Fruit fly (Drosophila melanogaster) whole organism, wandering third instar larva: ENCODE measurements around the gene mbc.

Source experiments
- Abd-B ChIP-seq: fragments of >200 bp; optimal IDR thresholded peaks from 2 replicates; lab custom pipeline; 2017; ENCODE audit warnings: missing biosample characterization, missing genetic modification characterization
- CG32264 ChIP-seq: fragments of 200-800 bp; sonication (Bioruptor generic); optimal IDR thresholded peaks from 2 replicates; lab custom pipeline; 2016; ENCODE audit warnings: missing biosample characterization, missing genetic modification characterization
- Dfd ChIP-seq: fragments of >200 bp; optimal IDR thresholded peaks from 2 replicates; lab custom pipeline; 2017; ENCODE audit warnings: missing biosample characterization, missing genetic modification characterization
- Dif ChIP-seq: fragments of 200-275, 200-300 bp; sonication (Bioruptor generic); optimal IDR thresholded peaks from 2 replicates; lab custom pipeline; 2018; ENCODE audit warnings: missing biosample characterization, missing genetic modification characterization; ENCODE audit not compliant: partially characterized antibody
- GATAd ChIP-seq: sonication (Bioruptor generic); optimal IDR thresholded peaks from 2 replicates; lab custom pipeline; 2016; ENCODE audit warnings: missing biosample characterization, missing genetic modification characterization
- HLH106 ChIP-seq: fragments of 200-800 bp; optimal IDR thresholded peaks from 3 replicates; lab custom pipeline; 2019; ENCODE audit warnings: missing biosample characterization, mild to moderate bottlenecking, missing genetic modification characterization, moderate library complexity
- Hr78 ChIP-seq: fragments of >200 bp; optimal IDR thresholded peaks from 2 replicates; lab custom pipeline; 2017; ENCODE audit warnings: missing biosample characterization, missing genetic modification characterization
- Hr83 ChIP-seq: fragments of 200-300 bp; sonication (Bioruptor generic); optimal IDR thresholded peaks from 2 replicates; lab custom pipeline; 2016; ENCODE audit warnings: missing biosample characterization, mild to moderate bottlenecking, missing genetic modification characterization, moderate library complexity; ENCODE audit not compliant: poor library complexity, severe bottlenecking
- Jra ChIP-seq: sonication (Bioruptor generic); optimal IDR thresholded peaks from 2 replicates; lab custom pipeline; 2016; ENCODE audit warnings: missing biosample characterization, missing genetic modification characterization
- Mio ChIP-seq: sonication (Bioruptor generic); optimal IDR thresholded peaks from 2 replicates; lab custom pipeline; 2016; ENCODE audit warnings: missing biosample characterization, missing genetic modification characterization
- N ChIP-seq: fragments of >200 bp; optimal IDR thresholded peaks from 2 replicates; lab custom pipeline; 2018; ENCODE audit warnings: missing biosample characterization, missing external identifiers, missing genetic modification characterization
- OdsH ChIP-seq: fragments of 200-800 bp; sonication (Bioruptor generic); optimal IDR thresholded peaks from 2 replicates; lab custom pipeline; 2016; ENCODE audit warnings: missing biosample characterization, mild to moderate bottlenecking, missing genetic modification characterization
- Sp1 ChIP-seq: fragments of 200-800 bp; sonication (Bioruptor generic); optimal IDR thresholded peaks from 3 replicates; lab custom pipeline; 2019; ENCODE audit warnings: missing biosample characterization, mild to moderate bottlenecking, missing genetic modification characterization, moderate library complexity
- Vsx2 ChIP-seq: fragments of 200-300, 225-300 bp; sonication (Bioruptor generic); optimal IDR thresholded peaks from 2 replicates; lab custom pipeline; 2018; ENCODE audit warnings: missing biosample characterization, missing genetic modification characterization; ENCODE audit not compliant: partially characterized antibody
- br ChIP-seq: fragments of 200-800 bp; sonication (Bioruptor generic); optimal IDR thresholded peaks from 2 replicates; lab custom pipeline; 2016; ENCODE audit warnings: missing biosample characterization, missing genetic modification characterization
- brk ChIP-seq: fragments of 200-800 bp; sonication (Bioruptor generic); optimal IDR thresholded peaks from 2 replicates; lab custom pipeline; 2016; ENCODE audit warnings: missing biosample characterization, mild to moderate bottlenecking, missing genetic modification characterization
- dl ChIP-seq, 2 experiments: fragments of 175-275, 200-275 bp in 1 of 2; fragments of 200-275 bp in 1 of 2; sonication (Bioruptor generic); optimal IDR thresholded peaks; lab custom pipeline; 2018; ENCODE audit warnings: mild to moderate bottlenecking in 2 of 2, missing biosample characterization in 2 of 2, missing genetic modification characterization in 2 of 2, moderate library complexity in 2 of 2; ENCODE audit not compliant: partially characterized antibody in 2 of 2, insufficient read depth in 1 of 2
- dmrt93B ChIP-seq: fragments of 200-800 bp; sonication (Bioruptor generic); optimal IDR thresholded peaks from 2 replicates; lab custom pipeline; 2018; ENCODE audit warnings: missing biosample characterization, mild to moderate bottlenecking, missing genetic modification characterization
- dsf ChIP-seq: sonication (Bioruptor generic); optimal IDR thresholded peaks from 2 replicates; lab custom pipeline; 2016; ENCODE audit warnings: missing biosample characterization, missing genetic modification characterization, borderline replicate concordance
- ey ChIP-seq: fragments of 200-800 bp; sonication (Bioruptor generic); optimal IDR thresholded peaks from 2 replicates; lab custom pipeline; 2016; ENCODE audit warnings: missing biosample characterization, missing genetic modification characterization
- foxo ChIP-seq, 2 experiments: fragments of 200-800 bp; sonication (Bioruptor generic); optimal IDR thresholded peaks; 2 replicates in 1 of 2; 3 replicates in 1 of 2; lab custom pipeline; 2016 to 2017; ENCODE audit warnings: missing biosample characterization in 2 of 2, missing genetic modification characterization in 2 of 2
- fru ChIP-seq: fragments of 200-800 bp; sonication (Bioruptor generic); optimal IDR thresholded peaks from 3 replicates; lab custom pipeline; 2016; ENCODE audit warnings: missing biosample characterization, mild to moderate bottlenecking, missing genetic modification characterization
- h ChIP-seq: fragments of 200-800 bp; sonication (Bioruptor generic); optimal IDR thresholded peaks from 3 replicates; lab custom pipeline; 2016; ENCODE audit warnings: missing biosample characterization, mild to moderate bottlenecking, missing genetic modification characterization
- jim ChIP-seq: fragments of 175-275, 200-325 bp; sonication (Bioruptor generic); optimal IDR thresholded peaks from 2 replicates; lab custom pipeline; 2016; ENCODE audit warnings: missing biosample characterization, mild to moderate bottlenecking, missing genetic modification characterization
- lola ChIP-seq: fragments of >200 bp; optimal IDR thresholded peaks from 2 replicates; lab custom pipeline; 2017; ENCODE audit warnings: missing biosample characterization, missing genetic modification characterization
- psq ChIP-seq: fragments of 200-800 bp; sonication (Bioruptor generic); optimal IDR thresholded peaks from 3 replicates; lab custom pipeline; 2017; ENCODE audit warnings: missing biosample characterization, mild to moderate bottlenecking, missing genetic modification characterization, moderate library complexity
- rgr ChIP-seq: fragments of 200-800 bp; sonication (Bioruptor generic); optimal IDR thresholded peaks from 3 replicates; lab custom pipeline; 2016; ENCODE audit warnings: missing biosample characterization, mild to moderate bottlenecking, missing genetic modification characterization
- sage ChIP-seq: fragments of 200-800 bp; sonication (Bioruptor generic); optimal IDR thresholded peaks from 2 replicates; lab custom pipeline; 2016; ENCODE audit warnings: missing biosample characterization, mild to moderate bottlenecking, missing genetic modification characterization
- sv ChIP-seq: fragments of 200-800 bp; sonication (Bioruptor generic); optimal IDR thresholded peaks from 3 replicates; lab custom pipeline; 2016; ENCODE audit warnings: missing biosample characterization, missing genetic modification characterization
- tai ChIP-seq: sonication (Bioruptor generic); optimal IDR thresholded peaks from 2 replicates; lab custom pipeline; 2016; ENCODE audit warnings: missing biosample characterization, missing genetic modification characterization
- usp ChIP-seq: fragments of >200 bp; optimal IDR thresholded peaks from 2 replicates; lab custom pipeline; 2017; ENCODE audit warnings: missing biosample characterization, missing genetic modification characterization
- woc ChIP-seq: sonication (Bioruptor generic); optimal IDR thresholded peaks from 2 replicates; lab custom pipeline; 2016; ENCODE audit warnings: missing biosample characterization, mild to moderate bottlenecking, missing genetic modification characterization

Gene mbc

DNA sequence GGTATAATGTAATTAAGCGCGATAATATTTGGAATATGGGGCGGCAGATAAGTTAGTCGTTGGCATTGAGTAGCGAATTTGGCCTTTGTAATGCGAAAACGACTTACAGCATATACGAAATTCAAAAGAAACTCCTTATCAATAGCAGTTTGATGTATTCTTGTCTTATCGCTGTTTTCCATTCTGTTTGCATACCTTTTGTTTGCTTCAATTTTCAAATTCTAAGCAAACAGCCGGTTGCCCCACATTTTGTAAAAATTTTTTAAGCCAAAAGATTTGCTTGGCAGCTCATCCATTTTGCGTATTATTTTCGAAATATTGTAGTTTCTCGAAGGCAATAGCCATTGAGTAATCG lies 1.8 kb downstream of the mbc start:
- TF ChIP-seq lola (no peak), h (GFP tag; lab: Kevin White, UChicago) (no peak), br (GFP tag; lab: Kevin White, UChicago) (no peak), tai (GFP tag; lab: Kevin White, UChicago) (no peak), dl (GFP tag; optimal IDR thresholded peaks at IDR 0.05; lab: Kevin White, UChicago; ENCODE audit: insufficient read depth in 1 of 2, partially characterized antibody in 2 of 2) (no peak), Sp1 (GFP tag; lab: Kevin White, UChicago) (no peak), Vsx2 (GFP tag; lab: Kevin White, UChicago) (no peak), jim (no peak), Dif (GFP tag; lab: Kevin White, UChicago) (no peak), Mio (GFP tag; lab: Kevin White, UChicago) (no peak), HLH106 (tag; lab: Kevin White, UChicago) (no peak), sage (no peak), brk (no peak), psq (no peak), Jra (no peak), foxo (GFP tag; optimal IDR thresholded peaks at IDR 0.05; lab: Kevin White, UChicago) (no peak), CG32264 (GFP tag; lab: Kevin White, UChicago) (no peak), Hr78 (GFP tag; lab: Kevin White, UChicago) (no peak), dsf (no peak), Hr83 (GFP tag; lab: Kevin White, UChicago) (no peak)

DNA sequence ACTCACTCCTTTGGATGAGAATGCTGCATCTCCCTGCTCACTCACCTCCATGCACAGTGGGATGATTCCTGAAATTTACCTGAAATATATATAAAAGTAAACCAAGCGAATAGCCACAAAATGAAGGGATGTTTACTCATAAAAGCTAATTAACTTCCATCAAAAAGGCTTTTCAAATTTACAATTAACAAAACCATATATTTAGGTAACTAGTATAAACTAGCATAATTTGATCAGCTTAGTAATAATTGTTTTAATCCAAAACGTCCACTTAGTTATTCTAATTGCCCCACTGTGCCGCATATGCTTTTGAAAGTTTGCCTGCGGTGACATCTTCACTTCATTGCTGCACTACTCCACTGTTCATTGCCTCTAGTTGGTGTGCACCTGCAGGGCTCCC lies 2.4 kb downstream of the mbc start:
- TF ChIP-seq rgr (GFP tag; lab: Kevin White, UChicago) (peak; percentile 60), woc (GFP tag; lab: Kevin White, UChicago) (peak; percentile 54), N (GFP tag; lab: Kevin White, UChicago) (no peak), Sp1 (GFP tag; lab: Kevin White, UChicago) (peak; percentile 48), Mio (GFP tag; lab: Kevin White, UChicago) (no peak), foxo (GFP tag; optimal IDR thresholded peaks at IDR 0.05; lab: Kevin White, UChicago) (peak in 1 of 2 experiments; percentile 72), fru (GFP tag; lab: Kevin White, UChicago) (peak; percentile 75), psq (peak; percentile 34), dl (GFP tag; optimal IDR thresholded peaks at IDR 0.05; lab: Kevin White, UChicago; ENCODE audit: insufficient read depth in 1 of 2, partially characterized antibody in 2 of 2) (no peak), OdsH (GFP tag; lab: Kevin White, UChicago) (peak; percentile 65), dmrt93B (GFP tag; lab: Kevin White, UChicago) (no peak), h (GFP tag; lab: Kevin White, UChicago) (peak; percentile 75), GATAd (GFP tag; lab: Kevin White, UChicago) (no peak), sv (GFP tag; lab: Kevin White, UChicago) (peak; percentile 13), br (GFP tag; lab: Kevin White, UChicago) (peak; percentile 51), tai (GFP tag; lab: Kevin White, UChicago) (no peak), HLH106 (tag; lab: Kevin White, UChicago) (peak; percentile 53), ey (peak; percentile 64)

- TF ChIP-seq Hr83 (GFP tag; lab: Kevin White, UChicago) (no peak), Abd-B (GFP tag; lab: Kevin White, UChicago) (no peak), Jra (no peak), usp (GFP tag; lab: Kevin White, UChicago) (no peak), N (GFP tag; lab: Kevin White, UChicago) (no peak), Dfd (GFP tag; lab: Kevin White, UChicago) (no peak)
These were observed 3.5 kb downstream of the mbc start for dm6 chr3R:23784925-23785680.
